Worm (Caenorhabditis elegans): Measurements from ENCODE around the gene uncp-18.

Gene uncp-18

DNA sequence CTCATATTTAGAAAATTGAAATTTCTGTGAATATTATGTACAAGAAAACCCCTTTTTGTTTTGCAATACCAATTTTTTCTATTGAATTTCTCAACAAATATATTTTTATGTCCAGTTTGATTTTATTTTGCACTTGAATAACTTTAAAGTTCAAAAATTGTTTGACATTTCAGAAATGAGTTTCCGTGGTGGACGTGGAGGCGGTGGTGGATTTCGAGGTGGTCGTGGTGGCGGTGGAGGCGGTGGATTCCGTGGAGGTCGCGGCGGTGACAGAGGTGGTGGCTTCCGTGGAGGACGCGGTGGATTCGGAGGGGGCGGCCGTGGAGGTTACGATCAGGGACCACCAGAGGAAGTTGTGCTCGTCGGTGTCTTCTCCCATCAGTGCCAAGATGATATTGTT is 35.6 kb downstream of the uncp-18 start, which contains the start of gene garr-1:
garr-1 (plus strand) TSS at position 174 of the 400 bp plus-strand sequence.
- TF ChIP-seq mml-1 (tag; optimal IDR thresholded peaks at IDR 0.05) (no peak), tbx-2 (tag; optimal IDR thresholded peaks at IDR 0.05) (no peak), nhr-12 (tag; optimal IDR thresholded peaks at IDR 0.05) (no peak), aly-2 (tag; optimal IDR thresholded peaks at IDR 0.05) (no peak), pha-4 (tag; optimal IDR thresholded peaks at IDR 0.05) (no peak), lin-39 (tag; optimal IDR thresholded peaks at IDR 0.05) (no peak), ama-1 (optimal IDR thresholded peaks at IDR 0.05) (no peak), unc-39 (tag; optimal IDR thresholded peaks at IDR 0.05) (no peak), nhr-28 (tag; optimal IDR thresholded peaks at IDR 0.05) (no peak), nhr-67 (tag; optimal IDR thresholded peaks at IDR 0.05) (no peak), jun-1 (tag; optimal IDR thresholded peaks at IDR 0.05) (no peak), ceh-82 (tag; optimal IDR thresholded peaks at IDR 0.05) (no peak), lsy-12 (tag; optimal IDR thresholded peaks at IDR 0.05) (no peak), snpc-4 (tag; optimal IDR thresholded peaks at IDR 0.05) (no peak), fos-1 (tag; optimal IDR thresholded peaks at IDR 0.05) (no peak), ZK546.5 (tag; optimal IDR thresholded peaks at IDR 0.05) (no peak), elt-1 (tag; optimal IDR thresholded peaks at IDR 0.05) (no peak), ztf-4 (tag; optimal IDR thresholded peaks at IDR 0.05) (no peak), fkh-2 (tag; optimal IDR thresholded peaks at IDR 0.05) (no peak), nhr-43 (tag; optimal IDR thresholded peaks at IDR 0.05; ENCODE audit: poor library complexity, severe bottlenecking) (no peak)

DNA sequence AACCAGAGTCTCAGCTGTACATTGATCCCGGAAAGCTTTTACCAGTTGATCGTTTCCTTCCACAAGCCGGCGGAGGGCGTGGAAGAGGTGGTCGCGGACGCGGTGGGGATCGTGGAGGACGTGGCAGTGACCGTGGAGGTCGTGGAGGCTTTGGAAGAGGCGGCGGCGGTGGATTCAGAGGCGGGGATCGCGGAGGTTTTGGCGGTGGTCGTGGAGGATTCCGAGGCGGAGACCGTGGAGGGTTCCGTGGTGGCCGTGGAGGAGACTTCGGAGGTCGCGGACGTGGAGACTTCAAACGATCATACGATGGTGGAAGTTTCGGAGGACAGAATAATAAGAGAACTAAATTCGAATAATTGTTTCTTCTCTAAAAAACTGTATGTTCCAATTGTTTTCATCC is 36.2 kb downstream of the uncp-18 start:
- TF ChIP-seq elt-2 (tag; optimal IDR thresholded peaks at IDR 0.05) = no peak
- no peak for TF ChIP-seq nhr-76 (tag; optimal IDR thresholded peaks at IDR 0.05)
- no peak for TF ChIP-seq hmg-11 (tag; optimal IDR thresholded peaks at IDR 0.05)
- TF ChIP-seq tbx-2 (tag; optimal IDR thresholded peaks at IDR 0.05) = no peak
- TF ChIP-seq daf-12 (tag; optimal IDR thresholded peaks at IDR 0.05) = no peak
- no peak for TF ChIP-seq fos-1 (tag; optimal IDR thresholded peaks at IDR 0.05)
- no peak for TF ChIP-seq ceh-16 (tag; optimal IDR thresholded peaks at IDR 0.05)
- no peak for TF ChIP-seq unc-39 (tag; optimal IDR thresholded peaks at IDR 0.05)
- no peak for TF ChIP-seq fkh-2 (tag; optimal IDR thresholded peaks at IDR 0.05)
- TF ChIP-seq R02D3.7 (tag; optimal IDR thresholded peaks at IDR 0.05) = no peak
- TF ChIP-seq eor-1 (tag; optimal IDR thresholded peaks at IDR 0.05) = no peak
- TF ChIP-seq ceh-9 (tag; optimal IDR thresholded peaks at IDR 0.05) = no peak
- no peak for TF ChIP-seq lin-15B (tag; optimal IDR thresholded peaks at IDR 0.05)

DNA sequence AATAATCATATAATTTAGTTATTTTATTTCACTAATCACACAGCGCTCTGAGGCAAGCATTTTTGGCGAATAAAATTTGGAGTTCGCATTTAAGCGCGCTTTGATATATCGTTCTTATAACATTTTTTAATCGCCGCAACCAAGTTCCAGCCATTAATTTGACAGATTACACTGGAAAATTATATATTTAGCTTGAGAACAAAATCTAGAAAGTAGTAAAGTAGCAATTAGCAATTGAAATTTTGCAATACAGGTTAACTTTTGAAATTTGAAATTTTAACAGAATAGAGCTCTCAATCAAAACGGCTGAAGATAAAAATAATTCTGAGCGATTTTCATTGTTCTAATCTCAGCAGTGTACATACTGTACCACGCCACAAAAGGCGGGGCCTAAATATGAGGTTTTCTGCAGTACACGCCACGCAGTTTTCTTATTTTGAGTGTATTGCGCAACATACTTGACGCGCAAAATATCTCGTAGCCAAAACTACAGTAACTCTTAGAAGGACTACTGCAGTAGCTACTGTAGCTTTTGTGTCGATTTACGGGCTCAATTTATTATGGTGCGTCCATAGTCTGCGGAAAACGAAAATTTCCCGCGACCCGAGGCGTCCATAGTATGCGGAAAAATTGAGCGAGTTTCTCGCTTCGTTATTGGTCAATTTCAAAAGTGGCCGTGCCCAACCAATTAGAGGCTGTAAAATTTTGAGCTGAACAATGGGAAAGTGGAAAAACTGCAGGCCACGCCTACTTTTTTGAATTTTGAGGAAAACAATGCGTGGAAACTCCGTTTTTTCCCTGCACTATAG is 36.9 kb downstream of the uncp-18 start:
- TF ChIP-seq ama-1 (optimal IDR thresholded peaks at IDR 0.05) (no peak), zag-1 (tag; optimal IDR thresholded peaks at IDR 0.05) (no peak), nfya-1 (tag; optimal IDR thresholded peaks at IDR 0.05; ENCODE audit: insufficient read depth) (peak; percentile 28)

DNA sequence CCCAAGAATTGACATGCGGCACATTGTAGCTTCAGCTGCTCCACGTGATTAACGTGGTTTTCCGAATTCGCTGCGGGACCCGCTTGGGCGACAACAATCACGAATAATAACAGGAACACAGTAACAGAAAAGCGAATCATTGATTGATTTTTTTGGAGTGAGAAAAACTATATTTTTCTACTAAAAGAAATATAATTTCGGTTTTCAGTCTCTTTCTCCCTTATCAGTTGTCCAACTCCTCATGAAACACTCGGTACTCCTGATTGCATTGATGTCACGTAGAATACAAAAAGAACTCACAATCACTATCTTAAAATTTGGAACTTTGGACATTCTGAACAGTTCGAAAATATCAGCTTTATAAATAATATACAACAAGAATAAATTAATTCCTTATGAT is 38.5 kb downstream of the uncp-18 start, which contains the start of gene Y66H1A.5:
Y66H1A.5 (minus strand) TSS at position 265 of the 400 bp plus-strand sequence.
- TF ChIP-seq nhr-43 (tag; optimal IDR thresholded peaks at IDR 0.05; ENCODE audit: poor library complexity, severe bottlenecking) (no peak), pqm-1 (tag; optimal IDR thresholded peaks at IDR 0.05) (peak; percentile 48), sea-2 (GFP tag; optimal IDR thresholded peaks at IDR 0.05) (no peak), pha-4 (tag; optimal IDR thresholded peaks at IDR 0.05) (peak; percentile 26), elt-2 (tag; optimal IDR thresholded peaks at IDR 0.05) (peak; percentile 74), unc-39 (tag; optimal IDR thresholded peaks at IDR 0.05) (no peak)

DNA sequence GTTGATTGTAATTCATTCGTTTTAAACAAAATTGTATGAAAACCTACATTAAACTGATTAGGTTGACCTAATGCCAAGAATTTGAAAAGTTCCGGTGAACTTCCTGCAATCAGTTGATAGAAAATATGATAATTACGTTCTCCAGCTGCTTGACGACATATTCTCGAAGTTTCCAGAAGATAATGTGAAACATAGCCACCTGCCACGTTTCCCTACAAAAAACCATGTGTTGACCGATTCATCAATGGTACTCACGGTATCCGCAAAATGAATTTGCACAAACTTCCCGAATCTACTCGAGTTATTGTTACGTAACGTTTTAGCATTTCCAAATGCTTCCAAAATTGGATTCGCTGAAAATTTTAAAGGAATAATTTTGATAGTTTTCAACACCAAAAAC is 48.0 kb downstream of the uncp-18 start:
- no peak for TF ChIP-seq unc-39 (tag; optimal IDR thresholded peaks at IDR 0.05)
- no peak for TF ChIP-seq ceh-16 (tag; optimal IDR thresholded peaks at IDR 0.05)
- TF ChIP-seq aly-2 (tag; optimal IDR thresholded peaks at IDR 0.05) = no peak
- no peak for TF ChIP-seq R02D3.7 (tag; optimal IDR thresholded peaks at IDR 0.05)
- TF ChIP-seq nhr-28 (tag; optimal IDR thresholded peaks at IDR 0.05) = no peak
- TF ChIP-seq nhr-237 (tag; optimal IDR thresholded peaks at IDR 0.05) = no peak
- TF ChIP-seq unc-62 (GFP tag; optimal IDR thresholded peaks at IDR 0.05) = no peak
- TF ChIP-seq eor-1 (tag; optimal IDR thresholded peaks at IDR 0.05) = no peak
- no peak for TF ChIP-seq ztf-4 (tag; optimal IDR thresholded peaks at IDR 0.05)
- no peak for TF ChIP-seq ceh-28 (tag; optimal IDR thresholded peaks at IDR 0.05)
- no peak for TF ChIP-seq lin-15B (tag; optimal IDR thresholded peaks at IDR 0.05)
- no peak for TF ChIP-seq elt-3 (tag; optimal IDR thresholded peaks at IDR 0.05)

Data from whole organism, L3 larva.